Worm (Caenorhabditis elegans) whole organism, young adult: Measurements from ENCODE around the gene srx-113.

Source experiments
- B0261.1 ChIP-seq: sonication (generic microtip); optimal IDR thresholded peaks from 2 replicates; lab custom pipeline; 2016; ENCODE audit warnings: mild to moderate bottlenecking, missing genetic modification characterization, moderate library complexity, missing compliant biosample characterization
- B0336.3 ChIP-seq: fragments of 200-800 bp; sonication (Bioruptor generic); IDR thresholded peaks from 2 replicates; pipeline ENCODE4 v1.3.6; 2022; ENCODE audit warnings: missing genetic modification characterization, missing compliant biosample characterization
- C17E4.6 ChIP-seq: fragments of 200-800 bp; sonication (Bioruptor generic); IDR thresholded peaks from 2 replicates; pipeline ENCODE4 v1.3.6; 2022; ENCODE audit warnings: missing genetic modification reagents, missing genetic modification characterization, missing compliant biosample characterization
- D2030.7 ChIP-seq: fragments of 200-800 bp; sonication (Bioruptor generic); IDR thresholded peaks from 2 replicates; pipeline ENCODE4 v1.3.6; 2022; ENCODE audit warnings: missing genetic modification reagents, missing genetic modification characterization, missing compliant biosample characterization
- F23B12.7 ChIP-seq: sonication (generic microtip); optimal IDR thresholded peaks from 2 replicates; lab custom pipeline; 2017; ENCODE audit warnings: missing genetic modification characterization, mild to moderate bottlenecking, missing compliant biosample characterization, antibody characterized with exemption, moderate library complexity; ENCODE audit not compliant: insufficient read depth
- F39B2.1 ChIP-seq: fragments of 200-800 bp; sonication (Bioruptor generic); IDR thresholded peaks from 2 replicates; pipeline ENCODE4 v1.3.6; 2022; ENCODE audit warnings: missing genetic modification reagents, missing genetic modification characterization, missing compliant biosample characterization
- F57A8.1 ChIP-seq: fragments of 200-800 bp; sonication (Bioruptor generic); optimal IDR thresholded peaks from 2 replicates; lab custom pipeline; 2018; ENCODE audit warnings: mild to moderate bottlenecking, missing genetic modification characterization, moderate library complexity, missing compliant biosample characterization
- F57C9.4 ChIP-seq: sonication (generic microtip); optimal IDR thresholded peaks from 2 replicates; lab custom pipeline; 2017; ENCODE audit warnings: mild to moderate bottlenecking, missing genetic modification characterization, missing compliant biosample characterization
- T07F8.4 ChIP-seq: sonication (generic microtip); optimal IDR thresholded peaks from 2 replicates; lab custom pipeline; 2016; ENCODE audit warnings: mild to moderate bottlenecking, missing genetic modification characterization, moderate library complexity, missing compliant biosample characterization
- Y56A3A.18 ChIP-seq: fragments of 200-800 bp; sonication (Bioruptor generic); IDR thresholded peaks from 2 replicates; pipeline ENCODE4 v1.3.6; 2022; ENCODE audit warnings: missing genetic modification reagents, missing genetic modification characterization, missing compliant biosample characterization
- Y67H2A.10 ChIP-seq: fragments of 200-800 bp; sonication (Bioruptor generic); conservative IDR thresholded peaks from 2 replicates; pipeline ENCODE4 v1.3.6; 2022; ENCODE audit warnings: missing genetic modification reagents, missing genetic modification characterization, missing compliant biosample characterization
- ZK185.1 ChIP-seq: sonication (generic microtip); optimal IDR thresholded peaks from 2 replicates; lab custom pipeline; 2016; ENCODE audit warnings: mild to moderate bottlenecking, missing genetic modification characterization, missing compliant biosample characterization; ENCODE audit not compliant: poor library complexity, severe bottlenecking
- ama-1 ChIP-seq, 3 experiments: fragments of 150-350 bp in 1 of 3; sonication (generic microtip) in 2 of 3; optimal IDR thresholded peaks; 2 replicates each; lab custom pipeline; 2014 to 2018; ENCODE audit warnings: missing biosample characterization in 2 of 3, missing genetic modification characterization in 2 of 3, missing genetic modification reagents in 2 of 3
- aptf-3 ChIP-seq: fragments of 200-800 bp; sonication (Bioruptor generic); IDR thresholded peaks from 2 replicates; pipeline ENCODE4 v1.3.6; 2022; ENCODE audit warnings: missing genetic modification characterization, missing compliant biosample characterization
- athp-1 ChIP-seq: sonication (generic microtip); optimal IDR thresholded peaks from 2 replicates; lab custom pipeline; 2017; ENCODE audit warnings: mild to moderate bottlenecking, missing genetic modification characterization, missing compliant biosample characterization
- attf-3 ChIP-seq: fragments of 200-800 bp; sonication (Bioruptor generic); conservative IDR thresholded peaks from 2 replicates; pipeline ENCODE4 v1.3.6; 2022; ENCODE audit warnings: missing genetic modification reagents, missing genetic modification characterization, missing compliant biosample characterization
- attf-5 ChIP-seq: fragments of 200-800 bp; sonication (Bioruptor generic); optimal IDR thresholded peaks from 2 replicates; lab custom pipeline; 2018; ENCODE audit warnings: mild to moderate bottlenecking, missing genetic modification characterization, missing compliant biosample characterization
- bed-2 ChIP-seq: fragments of 200-800 bp; sonication (Bioruptor generic); IDR thresholded peaks from 2 replicates; pipeline ENCODE4 v1.3.6; 2022; ENCODE audit warnings: missing genetic modification reagents, missing genetic modification characterization, missing compliant biosample characterization
- cebp-2 ChIP-seq: fragments of 200-800 bp; sonication (Bioruptor generic); IDR thresholded peaks from 2 replicates; pipeline ENCODE4 v1.3.6; 2022; ENCODE audit warnings: missing genetic modification characterization, missing compliant biosample characterization
- ceh-79 ChIP-seq: sonication (generic microtip); optimal IDR thresholded peaks from 2 replicates; lab custom pipeline; 2017; ENCODE audit warnings: mild to moderate bottlenecking, missing genetic modification characterization, missing compliant biosample characterization
- ceh-91 ChIP-seq: fragments of 200-800 bp; sonication (Bioruptor generic); IDR thresholded peaks from 2 replicates; pipeline ENCODE4 v1.3.6; 2022; ENCODE audit warnings: missing genetic modification reagents, missing genetic modification characterization, missing compliant biosample characterization
- dpff-1 ChIP-seq: sonication (generic microtip); optimal IDR thresholded peaks from 2 replicates; lab custom pipeline; 2017; ENCODE audit warnings: mild to moderate bottlenecking, missing genetic modification characterization, missing compliant biosample characterization
- dpl-1 ChIP-seq: fragments of 150-350 bp; optimal IDR thresholded peaks from 2 replicates; lab custom pipeline; 2014; ENCODE audit warnings: missing biosample characterization, missing genetic modification reagents, missing genetic modification characterization
- egl-44 ChIP-seq: fragments of 200-800 bp; sonication (Bioruptor generic); IDR thresholded peaks from 2 replicates; pipeline ENCODE4 v1.3.6; 2022; ENCODE audit warnings: missing genetic modification reagents, missing genetic modification characterization, missing compliant biosample characterization
- hsf-1 ChIP-seq: fragments of 200-800 bp; sonication (Bioruptor generic); IDR thresholded peaks from 2 replicates; pipeline ENCODE4 v1.3.6; 2022; ENCODE audit warnings: missing genetic modification reagents, missing genetic modification characterization, missing compliant biosample characterization
- lir-1 ChIP-seq: fragments of 200-800 bp; sonication (Bioruptor generic); conservative IDR thresholded peaks from 2 replicates; pipeline ENCODE4 v1.3.6; 2022; ENCODE audit warnings: missing genetic modification reagents, missing genetic modification characterization, missing compliant biosample characterization
- lsy-27 ChIP-seq: sonication (generic microtip); optimal IDR thresholded peaks from 2 replicates; lab custom pipeline; 2017; ENCODE audit warnings: missing genetic modification characterization, mild to moderate bottlenecking, missing compliant biosample characterization, antibody characterized with exemption, missing genotype, borderline replicate concordance; ENCODE audit not compliant: insufficient read depth
- madf-6 ChIP-seq: fragments of 200-800 bp; sonication (Bioruptor generic); IDR thresholded peaks from 2 replicates; pipeline ENCODE4 v1.3.6; 2022; ENCODE audit warnings: missing genetic modification reagents, missing genetic modification characterization, missing compliant biosample characterization
- mes-4 ChIP-seq: sonication (generic microtip); optimal IDR thresholded peaks from 2 replicates; lab custom pipeline; 2016; ENCODE audit warnings: missing genotype, missing genetic modification characterization, missing compliant biosample characterization
- nhr-27 ChIP-seq: fragments of 200-800 bp; sonication (Bioruptor generic); optimal IDR thresholded peaks from 2 replicates; lab custom pipeline; 2018; ENCODE audit warnings: mild to moderate bottlenecking, missing genetic modification characterization, moderate library complexity, missing compliant biosample characterization
- nhr-80 ChIP-seq: sonication (generic microtip); optimal IDR thresholded peaks from 2 replicates; lab custom pipeline; 2016; ENCODE audit warnings: missing genetic modification characterization, missing compliant biosample characterization
- pbrm-1 ChIP-seq: fragments of 200-800 bp; sonication (Bioruptor generic); IDR thresholded peaks from 2 replicates; pipeline ENCODE4 v1.3.6; 2022; ENCODE audit warnings: missing genetic modification reagents, missing genetic modification characterization, missing compliant biosample characterization
- rcor-1 ChIP-seq: fragments of 200-800 bp; sonication (Bioruptor generic); IDR thresholded peaks from 2 replicates; pipeline ENCODE4 v1.3.6; 2022; ENCODE audit warnings: missing genetic modification reagents, missing genetic modification characterization, missing compliant biosample characterization
- repo-1 ChIP-seq: sonication (generic microtip); optimal IDR thresholded peaks from 2 replicates; lab custom pipeline; 2017; ENCODE audit warnings: mild to moderate bottlenecking, missing genetic modification characterization, missing compliant biosample characterization
- rpc-1 ChIP-seq, 2 experiments: fragments of 150-350 bp in 1 of 2; sonication (generic microtip) in 1 of 2; optimal IDR thresholded peaks; 2 replicates each; lab custom pipeline; 2014 to 2018; ENCODE audit warnings: missing biosample characterization in 1 of 2, missing genetic modification characterization in 1 of 2, missing genetic modification reagents in 1 of 2, missing genotype in 1 of 2
- snpc-1.3 ChIP-seq: sonication (generic microtip); optimal IDR thresholded peaks from 2 replicates; lab custom pipeline; 2017; ENCODE audit warnings: missing genetic modification characterization, mild to moderate bottlenecking, missing compliant biosample characterization, antibody characterized with exemption, moderate library complexity, missing genotype, missing genetic modification reagents; ENCODE audit not compliant: insufficient read depth
- snpc-4 ChIP-seq, 5 experiments: fragments of 150-350 bp in 1 of 5; sonication (generic microtip) in 4 of 5; optimal IDR thresholded peaks; 2 replicates each; lab custom pipeline; 2014 to 2018; ENCODE audit warnings: missing genetic modification characterization in 5 of 5, missing biosample characterization in 3 of 5, antibody characterized with exemption in 2 of 5, mild to moderate bottlenecking in 2 of 5, missing compliant biosample characterization in 2 of 5, missing genotype in 2 of 5, moderate library complexity in 2 of 5, missing genetic modification reagents in 1 of 5
- somi-1 ChIP-seq: fragments of 200-800 bp; sonication (Bioruptor generic); optimal IDR thresholded peaks from 2 replicates; lab custom pipeline; 2018; ENCODE audit warnings: mild to moderate bottlenecking, missing genetic modification characterization, missing compliant biosample characterization
- tbp1 ChIP-seq: fragments of 200-800 bp; sonication (Bioruptor generic); optimal IDR thresholded peaks from 2 replicates; lab custom pipeline; 2018; ENCODE audit warnings: mild to moderate bottlenecking, missing genetic modification characterization, missing compliant biosample characterization
- tbx-9 ChIP-seq: sonication (generic microtip); optimal IDR thresholded peaks from 2 replicates; lab custom pipeline; 2016; ENCODE audit warnings: borderline replicate concordance, missing genetic modification characterization, inconsistent platforms, missing compliant biosample characterization
- zfh-2 ChIP-seq: fragments of 200-800 bp; sonication (Bioruptor generic); conservative IDR thresholded peaks from 2 replicates; pipeline ENCODE4 v1.3.6; 2022; ENCODE audit warnings: missing genetic modification reagents, missing genetic modification characterization, missing compliant biosample characterization
- zim-3 ChIP-seq: sonication (generic microtip); optimal IDR thresholded peaks from 2 replicates; lab custom pipeline; 2017; ENCODE audit warnings: mild to moderate bottlenecking, missing genetic modification characterization, moderate library complexity, missing compliant biosample characterization
- ztf-18 ChIP-seq: sonication (generic microtip); optimal IDR thresholded peaks from 2 replicates; lab custom pipeline; 2016; ENCODE audit warnings: missing genotype, mild to moderate bottlenecking, missing genetic modification characterization, missing compliant biosample characterization
- ztf-25 ChIP-seq: fragments of 200-800 bp; sonication (Bioruptor generic); IDR thresholded peaks from 2 replicates; pipeline ENCODE4 v1.3.6; 2022; ENCODE audit warnings: missing genetic modification reagents, missing genetic modification characterization, missing compliant biosample characterization
- ztf-26 ChIP-seq: sonication (generic microtip); optimal IDR thresholded peaks from 2 replicates; lab custom pipeline; 2017; ENCODE audit warnings: missing genetic modification characterization, missing compliant biosample characterization
- ztf-28 ChIP-seq: fragments of 200-800 bp; sonication (Bioruptor generic); IDR thresholded peaks from 2 replicates; pipeline ENCODE4 v1.3.6; 2022; ENCODE audit warnings: missing genetic modification reagents, missing genetic modification characterization, missing compliant biosample characterization
- ztf-3 ChIP-seq: fragments of 200-800 bp; sonication (Bioruptor generic); optimal IDR thresholded peaks from 2 replicates; lab custom pipeline; 2018; ENCODE audit warnings: mild to moderate bottlenecking, missing genetic modification characterization, missing compliant biosample characterization

Gene srx-113

ce11 chrV:12659426-12659825 is 27.5 kb upstream of the srx-113 start, which contains the start of gene ccch-3 (continued):
- TF ChIP-seq snpc-1.3 (peak; percentile 36), zfh-2 (no peak), nhr-27 (tag; lab: Kevin White, UChicago) (no peak), snpc-4 (GFP tag; optimal IDR thresholded peaks at IDR 0.05; lab: Kevin White, UChicago) (peak; percentile 7), snpc-4 (tag; optimal IDR thresholded peaks at IDR 0.05; lab: Kevin White, UChicago) (peak in 3 of 4 experiments; percentile 43 to 60 (median 52)), attf-5 (peak; percentile 80), zim-3 (no peak), B0261.1 (tag; lab: Kevin White, UChicago) (peak; percentile 7), tbx-9 (tag; lab: Kevin White, UChicago) (no peak), egl-44 (GFP tag; lab: Robert Waterston, UW) (peak; percentile 47; the same call in 1 of the 2 replicates), ceh-79 (tag; lab: Kevin White, UChicago) (no peak), athp-1 (tag; lab: Kevin White, UChicago) (peak; percentile 32), ztf-3 (no peak), F23B12.7 (tag; lab: Kevin White, UChicago) (no peak), F57C9.4 (no peak), ztf-18 (peak; percentile 90), ztf-26 (no peak), repo-1 (tag; lab: Kevin White, UChicago) (peak; percentile 1), lir-1 (GFP tag; lab: Robert Waterston, UW) (0 out of 2 replicates have a peak, but pooled peaks have one; percentile 46), Y67H2A.10 (GFP tag; lab: Robert Waterston, UW) (no peak), dpff-1 (tag; lab: Kevin White, UChicago) (no peak), bed-2 (no peak), dpl-1 (GFP tag; lab: Kevin White, UChicago) (no peak), T07F8.4 (tag; lab: Kevin White, UChicago) (no peak), mes-4 (tag; lab: Kevin White, UChicago) (no peak), aptf-3 (no peak), ztf-25 (GFP tag; lab: Robert Waterston, UW) (no peak), cebp-2 (GFP tag; lab: Robert Waterston, UW) (no peak), rpc-1 (optimal IDR thresholded peaks at IDR 0.05; lab: Kevin White, UChicago) (no peak), rpc-1 (tag; optimal IDR thresholded peaks at IDR 0.05; lab: Kevin White, UChicago) (no peak), D2030.7 (GFP tag; lab: Robert Waterston, UW) (no peak; the same call in 1 of the 2 replicates), nhr-80 (tag; lab: Kevin White, UChicago) (peak; percentile 53), Y56A3A.18 (GFP tag; lab: Robert Waterston, UW) (no peak), hsf-1 (peak; percentile 60; the same call in 1 of the 2 replicates), F57A8.1 (GFP tag; lab: Kevin White, UChicago) (no peak), lsy-27 (tag; lab: Kevin White, UChicago) (no peak), tbp1 (GFP tag; lab: Kevin White, UChicago) (peak; percentile 65), somi-1 (GFP tag; lab: Kevin White, UChicago) (peak; percentile 42), F39B2.1 (GFP tag; lab: Robert Waterston, UW) (no peak), ama-1 (optimal IDR thresholded peaks at IDR 0.05; lab: Kevin White, UChicago) (no peak), ama-1 (GFP tag; optimal IDR thresholded peaks at IDR 0.05; lab: Kevin White, UChicago) (no peak), C17E4.6 (GFP tag; lab: Robert Waterston, UW) (peak; percentile 22; the same call in 1 of the 2 replicates), rcor-1 (peak; percentile 71), ceh-91 (GFP tag; lab: Robert Waterston, UW) (no peak), ZK185.1 (tag; lab: Kevin White, UChicago) (no peak), madf-6 (peak; percentile 73), pbrm-1 (GFP tag; lab: Robert Waterston, UW) (peak; percentile 67; the same call in 1 of the 2 replicates), ztf-28 (GFP tag; lab: Robert Waterston, UW) (no peak), attf-3 (peak; percentile 68), B0336.3 (GFP tag; lab: Robert Waterston, UW) (peak; percentile 90)
